Worm (Caenorhabditis elegans) whole organism, L2 larva: ENCODE results near the gene mbr-1.

Experiments
- C34F6.9 ChIP-seq: fragments of 150-350 bp; optimal IDR thresholded peaks from 2 replicates; lab custom pipeline; 2014; ENCODE audit warnings: missing biosample characterization, missing genetic modification characterization
- F13H6.1 ChIP-seq: sonication (generic microtip); optimal IDR thresholded peaks from 2 replicates; lab custom pipeline; 2016; ENCODE audit warnings: missing genetic modification characterization, missing compliant biosample characterization
- R02D3.7 ChIP-seq: fragments of 150-350 bp; optimal IDR thresholded peaks from 2 replicates; lab custom pipeline; 2014; ENCODE audit warnings: missing biosample characterization, missing genetic modification characterization
- Y55F3AM.14 ChIP-seq: fragments of 200-800 bp; sonication (Bioruptor generic); optimal IDR thresholded peaks from 2 replicates; lab custom pipeline; 2018; ENCODE audit warnings: mild to moderate bottlenecking, missing genetic modification characterization, missing compliant biosample characterization
- ZK546.5 ChIP-seq: sonication (generic microtip); optimal IDR thresholded peaks from 2 replicates; lab custom pipeline; 2017; ENCODE audit warnings: missing biosample characterization, missing genetic modification characterization
- alr-1 ChIP-seq: fragments of 150-350 bp; optimal IDR thresholded peaks from 2 replicates; lab custom pipeline; 2014; ENCODE audit warnings: missing biosample characterization, missing genetic modification characterization
- aly-2 ChIP-seq: fragments of 150-350 bp; optimal IDR thresholded peaks from 2 replicates; lab custom pipeline; 2014; ENCODE audit warnings: missing biosample characterization, missing genetic modification characterization
- ama-1 ChIP-seq: fragments of 150-350 bp; optimal IDR thresholded peaks from 2 replicates; lab custom pipeline; 2018; ENCODE audit warnings: inconsistent platforms
- blmp-1 ChIP-seq: sonication (generic microtip); optimal IDR thresholded peaks from 2 replicates; lab custom pipeline; 2017; ENCODE audit warnings: missing genetic modification characterization, mild to moderate bottlenecking, missing compliant biosample characterization, antibody characterized with exemption, moderate library complexity; ENCODE audit not compliant: insufficient read depth
- ceh-16 ChIP-seq: fragments of 150-350 bp; optimal IDR thresholded peaks from 2 replicates; lab custom pipeline; 2014; ENCODE audit warnings: missing biosample characterization, missing genetic modification characterization
- ceh-82 ChIP-seq: fragments of 150-350 bp; optimal IDR thresholded peaks from 2 replicates; lab custom pipeline; 2014; ENCODE audit warnings: missing biosample characterization, missing genetic modification characterization
- crh-2 ChIP-seq: sonication (generic microtip); optimal IDR thresholded peaks from 2 replicates; lab custom pipeline; 2017; ENCODE audit warnings: missing biosample characterization, missing genetic modification characterization
- dmd-4 ChIP-seq: sonication (generic microtip); optimal IDR thresholded peaks from 2 replicates; lab custom pipeline; 2017; ENCODE audit warnings: missing biosample characterization, missing genetic modification characterization
- egl-27 ChIP-seq: sonication (generic microtip); optimal IDR thresholded peaks from 3 replicates; lab custom pipeline; 2017; ENCODE audit warnings: missing biosample characterization, missing genetic modification reagents, missing genetic modification characterization
- elt-1 ChIP-seq: fragments of 150-350 bp; optimal IDR thresholded peaks from 2 replicates; lab custom pipeline; 2014; ENCODE audit warnings: missing biosample characterization, missing genetic modification characterization
- elt-3 ChIP-seq: sonication (generic microtip); optimal IDR thresholded peaks from 2 replicates; lab custom pipeline; 2017; ENCODE audit warnings: missing biosample characterization, missing genetic modification characterization
- fos-1 ChIP-seq: fragments of 150-350 bp; optimal IDR thresholded peaks from 2 replicates; lab custom pipeline; 2014; ENCODE audit warnings: missing biosample characterization, missing genetic modification characterization
- gmeb-1 ChIP-seq: fragments of 150-350 bp; optimal IDR thresholded peaks from 2 replicates; lab custom pipeline; 2014; ENCODE audit warnings: missing biosample characterization, missing genetic modification characterization
- lin-11 ChIP-seq: fragments of 150-350 bp; sonication (generic microtip); optimal IDR thresholded peaks from 2 replicates; lab custom pipeline; 2014; ENCODE audit warnings: missing biosample characterization, missing genetic modification characterization, inconsistent platforms, mixed read lengths
- lin-13 ChIP-seq: fragments of 150-350 bp; optimal IDR thresholded peaks from 2 replicates; lab custom pipeline; 2014; ENCODE audit warnings: missing biosample characterization, missing genetic modification reagents, missing genetic modification characterization
- lin-39 ChIP-seq: fragments of 150-350 bp; optimal IDR thresholded peaks from 2 replicates; lab custom pipeline; 2014; ENCODE audit warnings: missing biosample characterization, missing genetic modification reagents, missing genetic modification characterization
- lsy-2 ChIP-seq, 2 experiments: fragments of 150-350 bp in 1 of 2; sonication (generic microtip) in 1 of 2; optimal IDR thresholded peaks; 2 replicates each; lab custom pipeline; 2014 to 2017; ENCODE audit warnings: missing biosample characterization in 2 of 2, missing genetic modification characterization in 2 of 2
- mab-5 ChIP-seq: fragments of 150-350 bp; optimal IDR thresholded peaks from 2 replicates; lab custom pipeline; 2014; ENCODE audit warnings: missing biosample characterization, missing genetic modification characterization
- mbf-1 ChIP-seq: sonication (generic microtip); optimal IDR thresholded peaks from 2 replicates; lab custom pipeline; 2017; ENCODE audit warnings: missing biosample characterization, missing genetic modification characterization
- mdl-1 ChIP-seq, 2 experiments: fragments of 150-350 bp in 1 of 2; sonication (generic microtip) in 1 of 2; optimal IDR thresholded peaks; 2 replicates each; lab custom pipeline; 2017; ENCODE audit warnings: missing biosample characterization in 2 of 2, missing genetic modification characterization in 2 of 2
- nhr-10 ChIP-seq: sonication (generic microtip); optimal IDR thresholded peaks from 2 replicates; lab custom pipeline; 2017; ENCODE audit warnings: missing biosample characterization, missing genetic modification characterization
- nhr-11 ChIP-seq: fragments of 150-350 bp; optimal IDR thresholded peaks from 2 replicates; lab custom pipeline; 2014; ENCODE audit warnings: missing biosample characterization, missing genetic modification characterization
- nhr-12 ChIP-seq: fragments of 150-350 bp; optimal IDR thresholded peaks from 2 replicates; lab custom pipeline; 2014; ENCODE audit warnings: missing biosample characterization, missing genetic modification characterization
- nhr-129 ChIP-seq: fragments of 150-350 bp; optimal IDR thresholded peaks from 2 replicates; lab custom pipeline; 2014; ENCODE audit warnings: missing biosample characterization, missing genetic modification characterization
- nhr-21 ChIP-seq: fragments of 150-350 bp; optimal IDR thresholded peaks from 2 replicates; lab custom pipeline; 2014; ENCODE audit warnings: missing biosample characterization, missing genetic modification characterization
- nhr-23 ChIP-seq: fragments of 150-350 bp; optimal IDR thresholded peaks from 2 replicates; lab custom pipeline; 2014; ENCODE audit warnings: missing biosample characterization, missing genetic modification reagents, missing genetic modification characterization
- nhr-237 ChIP-seq: fragments of 150-350 bp; optimal IDR thresholded peaks from 2 replicates; lab custom pipeline; 2014; ENCODE audit warnings: missing biosample characterization, missing genetic modification characterization
- nhr-25 ChIP-seq: fragments of 150-350 bp; sonication (generic microtip); optimal IDR thresholded peaks from 3 replicates; lab custom pipeline; 2014; ENCODE audit warnings: missing biosample characterization, missing genetic modification characterization
- nhr-6 ChIP-seq: fragments of 150-350 bp; optimal IDR thresholded peaks from 2 replicates; lab custom pipeline; 2014; ENCODE audit warnings: missing biosample characterization, missing genetic modification characterization
- nhr-77 ChIP-seq: fragments of 150-350 bp; optimal IDR thresholded peaks from 2 replicates; lab custom pipeline; 2014; ENCODE audit warnings: missing biosample characterization, missing genetic modification characterization
- peb-1 ChIP-seq: fragments of 150-350 bp; optimal IDR thresholded peaks from 2 replicates; lab custom pipeline; 2014; ENCODE audit warnings: missing biosample characterization, missing genetic modification characterization
- sem-4 ChIP-seq: fragments of 150-350 bp; optimal IDR thresholded peaks from 2 replicates; lab custom pipeline; 2014; ENCODE audit warnings: missing biosample characterization, missing genetic modification reagents, missing genetic modification characterization
- skn-1 ChIP-seq: sonication (generic microtip); optimal IDR thresholded peaks from 2 replicates; lab custom pipeline; 2017; ENCODE audit warnings: missing biosample characterization, missing genetic modification characterization
- sma-3 ChIP-seq: sonication (generic microtip); optimal IDR thresholded peaks from 2 replicates; lab custom pipeline; 2016; ENCODE audit warnings: missing genetic modification reagents, missing genetic modification characterization, missing compliant biosample characterization
- sma-9 ChIP-seq, 2 experiments: fragments of 150-350 bp in 1 of 2; sonication (generic microtip) in 1 of 2; optimal IDR thresholded peaks; 2 replicates each; lab custom pipeline; 2014 to 2016; ENCODE audit warnings: missing genetic modification characterization in 2 of 2, mild to moderate bottlenecking in 1 of 2, missing biosample characterization in 1 of 2, missing compliant biosample characterization in 1 of 2, missing genetic modification reagents in 1 of 2, moderate library complexity in 1 of 2
- snpc-4 ChIP-seq: fragments of 150-350 bp; optimal IDR thresholded peaks from 2 replicates; lab custom pipeline; 2014; ENCODE audit warnings: missing biosample characterization, missing genetic modification characterization
- unc-39 ChIP-seq: fragments of 150-350 bp; optimal IDR thresholded peaks from 2 replicates; lab custom pipeline; 2014; ENCODE audit warnings: missing biosample characterization, missing genetic modification characterization
- unc-55 ChIP-seq: fragments of 150-350 bp; sonication (generic microtip); optimal IDR thresholded peaks from 3 replicates; lab custom pipeline; 2014; ENCODE audit warnings: missing biosample characterization, missing genetic modification reagents, missing genetic modification characterization
- unc-62 ChIP-seq: fragments of 150-350 bp; optimal IDR thresholded peaks from 2 replicates; lab custom pipeline; 2014; ENCODE audit warnings: missing biosample characterization, missing genetic modification reagents, missing genetic modification characterization
- zag-1 ChIP-seq: fragments of 150-350 bp; optimal IDR thresholded peaks from 2 replicates; lab custom pipeline; 2014; ENCODE audit warnings: missing biosample characterization, missing genetic modification characterization
- ztf-1 ChIP-seq: fragments of 200-800 bp; sonication (Bioruptor generic); conservative IDR thresholded peaks from 2 replicates; pipeline ENCODE4 v1.3.6; 2022; ENCODE audit warnings: missing genetic modification characterization, missing compliant biosample characterization
- ztf-11 ChIP-seq: sonication (generic microtip); optimal IDR thresholded peaks from 2 replicates; lab custom pipeline; 2017; ENCODE audit warnings: missing biosample characterization, missing genetic modification characterization
- ztf-4 ChIP-seq: fragments of 150-350 bp; optimal IDR thresholded peaks from 2 replicates; lab custom pipeline; 2014; ENCODE audit warnings: missing biosample characterization, missing genetic modification characterization

Gene mbr-1

DNA sequence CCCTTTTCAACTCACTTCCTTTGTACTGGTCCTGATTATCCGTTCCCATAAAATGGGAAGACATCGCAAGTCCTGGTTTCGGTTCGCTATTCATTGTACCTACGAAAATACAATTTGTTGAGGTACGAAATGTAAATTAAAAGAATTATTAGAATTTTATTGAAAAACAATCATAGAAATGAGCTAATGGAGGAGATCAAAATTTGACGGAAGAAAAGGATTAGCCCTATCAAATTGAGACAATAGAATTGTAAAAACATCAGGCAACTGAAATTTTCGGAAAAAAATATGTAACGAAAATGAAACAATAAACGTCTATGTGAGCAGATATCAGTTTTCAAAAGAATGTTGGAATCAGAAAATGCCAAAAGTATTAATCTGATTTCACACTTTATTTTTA lies at the start of gene mbr-1:
Gene mbr-1 (minus strand): TSS at position 101 of the 400 bp plus-strand sequence.
- TF ChIP-seq sem-4 (tag; lab: Kevin White, UChicago) (no peak), aly-2 (tag; lab: Kevin White, UChicago) (no peak), unc-62 (no peak), crh-2 (no peak), mdl-1 (tag; optimal IDR thresholded peaks at IDR 0.05; lab: Kevin White, UChicago) (no peak), lin-39 (tag; lab: Kevin White, UChicago) (no peak), F13H6.1 (tag; lab: Kevin White, UChicago) (no peak), R02D3.7 (tag; lab: Kevin White, UChicago) (no peak), ceh-82 (tag; lab: Kevin White, UChicago) (no peak), Y55F3AM.14 (GFP tag; lab: Kevin White, UChicago) (no peak), ceh-16 (no peak)

DNA sequence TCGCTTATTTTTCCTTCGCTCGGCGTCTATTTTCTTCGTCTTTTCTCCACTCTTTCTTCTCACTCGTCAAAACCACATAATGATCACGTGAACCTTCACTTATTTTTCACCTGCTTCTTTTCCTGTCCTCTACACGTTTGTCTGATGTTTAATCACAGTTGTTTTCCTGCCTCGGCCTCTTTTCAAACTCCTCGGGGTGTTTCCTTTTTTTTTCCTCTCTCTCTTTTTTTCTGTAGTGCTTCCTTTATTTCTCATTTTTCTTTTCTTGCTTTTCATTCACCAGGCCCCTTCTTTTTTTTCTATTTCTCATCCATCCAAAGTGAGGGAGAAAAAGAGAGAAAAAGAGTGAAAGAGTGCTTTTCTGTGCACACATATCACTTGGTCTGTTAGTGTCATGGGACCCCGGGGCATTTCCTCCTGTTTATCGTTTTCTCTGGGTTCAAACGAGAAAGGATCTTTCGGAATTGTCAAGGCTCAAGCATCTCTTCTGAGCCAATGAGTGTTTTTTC lies 49.2 kb upstream of the mbr-1 start:
- TF ChIP-seq mbf-1 (tag; lab: Kevin White, UChicago) (no peak), nhr-6 (peak; percentile 83), lin-11 (tag; lab: Kevin White, UChicago) (peak; percentile 33), sma-3 (GFP tag; lab: Kevin White, UChicago) (peak; percentile 87), nhr-21 (tag; lab: Kevin White, UChicago) (peak; percentile 86), nhr-237 (no peak), ztf-11 (tag; lab: Kevin White, UChicago) (no peak), C34F6.9 (tag; lab: Kevin White, UChicago) (peak; percentile 95), lin-39 (tag; lab: Kevin White, UChicago) (peak; percentile 46), unc-62 (no peak), nhr-11 (tag; lab: Kevin White, UChicago) (peak; percentile 22), nhr-10 (tag; lab: Kevin White, UChicago) (no peak), elt-3 (tag; lab: Kevin White, UChicago) (no peak), lin-13 (GFP tag; lab: Kevin White, UChicago) (peak; percentile 64), unc-55 (GFP tag; lab: Kevin White, UChicago) (peak; percentile 86), crh-2 (peak; percentile 90), skn-1 (tag; lab: Kevin White, UChicago) (no peak), ztf-1 (GFP tag; lab: Robert Waterston, UW) (no peak), ama-1 (lab: Kevin White, UChicago) (peak; percentile 59), nhr-77 (tag; lab: Kevin White, UChicago) (no peak), unc-39 (tag; lab: Kevin White, UChicago) (no peak), elt-1 (tag; lab: Kevin White, UChicago) (no peak), mdl-1 (tag; optimal IDR thresholded peaks at IDR 0.05; lab: Kevin White, UChicago) (peak; percentile 30 to 79), blmp-1 (tag; lab: Kevin White, UChicago) (peak; percentile 95), nhr-129 (tag; lab: Kevin White, UChicago) (peak; percentile 90), nhr-25 (peak; percentile 84), ceh-16 (no peak), ZK546.5 (tag; lab: Kevin White, UChicago) (no peak), fos-1 (tag; lab: Kevin White, UChicago) (peak; percentile 56), zag-1 (tag; lab: Kevin White, UChicago) (peak; percentile 86), R02D3.7 (tag; lab: Kevin White, UChicago) (no peak), snpc-4 (tag; lab: Kevin White, UChicago) (peak; percentile 55), sem-4 (tag; lab: Kevin White, UChicago) (peak; percentile 96), lsy-2 (tag; optimal IDR thresholded peaks at IDR 0.05; lab: Kevin White, UChicago) (peak; percentile 40 to 90), sma-9 (GFP tag; optimal IDR thresholded peaks at IDR 0.05; lab: Kevin White, UChicago) (peak; percentile 99), sma-9 (tag; optimal IDR thresholded peaks at IDR 0.05; lab: Kevin White, UChicago) (no peak), ztf-4 (peak; percentile 66), F13H6.1 (tag; lab: Kevin White, UChicago) (peak; percentile 97), mab-5 (tag; lab: Kevin White, UChicago) (peak; percentile 87), nhr-23 (no peak), nhr-12 (tag; lab: Kevin White, UChicago) (no peak), aly-2 (tag; lab: Kevin White, UChicago) (no peak), alr-1 (tag; lab: Kevin White, UChicago) (no peak), gmeb-1 (tag; lab: Kevin White, UChicago) (peak; percentile 62), peb-1 (no peak), ceh-82 (tag; lab: Kevin White, UChicago) (no peak), egl-27 (peak; percentile 89), dmd-4 (tag; lab: Kevin White, UChicago) (no peak), Y55F3AM.14 (GFP tag; lab: Kevin White, UChicago) (peak; percentile 89)
- TF ChIP-seq, all 48 proteins: peak for 27
